Fruit fly (Drosophila melanogaster) whole organism, pupa: ENCODE measurements around the gene NPFR.

Experiments used
- CG10348 ChIP-seq: fragments of 200-800 bp; sonication (Bioruptor generic); IDR thresholded peaks from 2 replicates; pipeline ENCODE4 v1.3.6; 2022; ENCODE audit warnings: missing biosample characterization, missing genetic modification characterization
- CG12605 ChIP-seq: fragments of 200-800 bp; sonication (Bioruptor generic); IDR thresholded peaks from 2 replicates; pipeline ENCODE4 v1.3.6; 2022; ENCODE audit warnings: missing biosample characterization, missing genetic modification characterization
- CG13204 ChIP-seq: fragments of 200-800 bp; sonication (Bioruptor generic); optimal IDR thresholded peaks from 2 replicates; lab custom pipeline; 2018; ENCODE audit warnings: missing biosample characterization, mild to moderate bottlenecking, missing genetic modification characterization, moderate library complexity
- CG14655 ChIP-seq: fragments of 200-800 bp; sonication (Bioruptor generic); optimal IDR thresholded peaks from 3 replicates; lab custom pipeline; 2017; ENCODE audit warnings: mild to moderate bottlenecking, missing biosample characterization, missing genetic modification reagents, missing genetic modification characterization
- CG15710 ChIP-seq: fragments of 200-800 bp; sonication (Bioruptor generic); optimal IDR thresholded peaks from 2 replicates; lab custom pipeline; 2018; ENCODE audit warnings: missing biosample characterization, mild to moderate bottlenecking, missing genetic modification characterization, moderate library complexity
- CG17806 ChIP-seq: fragments of 200-800 bp; sonication (Bioruptor generic); optimal IDR thresholded peaks from 2 replicates; lab custom pipeline; 2018; ENCODE audit warnings: missing biosample characterization, mild to moderate bottlenecking, missing genetic modification characterization, moderate library complexity
- CG34367 ChIP-seq: fragments of 200-800 bp; sonication (Bioruptor generic); optimal IDR thresholded peaks from 2 replicates; lab custom pipeline; 2018; ENCODE audit warnings: missing biosample characterization, mild to moderate bottlenecking, missing genetic modification characterization
- CG4496 ChIP-seq: fragments of 200-800 bp; sonication (Bioruptor generic); IDR thresholded peaks from 3 replicates; pipeline ENCODE4 v1.3.6; 2022; ENCODE audit warnings: missing biosample characterization, missing genetic modification characterization
- CG8159 ChIP-seq: fragments of 200-800 bp; sonication (Bioruptor generic); optimal IDR thresholded peaks from 3 replicates; lab custom pipeline; 2018; ENCODE audit warnings: missing biosample characterization, mild to moderate bottlenecking, missing genetic modification characterization, moderate library complexity
- CG8301 ChIP-seq: fragments of 200-800 bp; sonication (Bioruptor generic); optimal IDR thresholded peaks from 2 replicates; lab custom pipeline; 2018; ENCODE audit warnings: missing biosample characterization, mild to moderate bottlenecking, missing genetic modification characterization
- CG9948 ChIP-seq: fragments of 200-800 bp; sonication (Bioruptor generic); optimal IDR thresholded peaks from 2 replicates; lab custom pipeline; 2018; ENCODE audit warnings: missing biosample characterization, mild to moderate bottlenecking, missing genetic modification characterization, moderate library complexity
- D1 ChIP-seq: fragments of 200-800 bp; sonication (Bioruptor generic); optimal IDR thresholded peaks from 2 replicates; lab custom pipeline; 2018; ENCODE audit warnings: missing biosample characterization, mild to moderate bottlenecking, missing genetic modification characterization, moderate library complexity
- EcR ChIP-seq: fragments of 200-800 bp; sonication (Bioruptor generic); optimal IDR thresholded peaks from 3 replicates; lab custom pipeline; 2019; ENCODE audit warnings: missing biosample characterization, missing genetic modification characterization, mild to moderate bottlenecking, moderate library complexity, missing genetic modification reagents
- Ets98B ChIP-seq: fragments of 200-800 bp; sonication (Bioruptor generic); IDR thresholded peaks from 2 replicates; pipeline ENCODE4 v1.3.6; 2022; ENCODE audit warnings: missing biosample characterization, missing genetic modification characterization
- Pif1A ChIP-seq: fragments of 200-800 bp; sonication (Bioruptor generic); optimal IDR thresholded peaks from 3 replicates; lab custom pipeline; 2016; ENCODE audit warnings: missing biosample characterization, missing genetic modification characterization
- Pif1B ChIP-seq: fragments of 200-800 bp; sonication (Bioruptor generic); optimal IDR thresholded peaks from 3 replicates; lab custom pipeline; 2016; ENCODE audit warnings: missing biosample characterization, missing genetic modification characterization
- Snoo ChIP-seq: fragments of 200-800 bp; sonication (Bioruptor generic); optimal IDR thresholded peaks from 3 replicates; lab custom pipeline; 2017; ENCODE audit warnings: missing biosample characterization, mild to moderate bottlenecking, missing genetic modification characterization, inconsistent platforms
- fd96Ca ChIP-seq: fragments of 200-800 bp; sonication (Bioruptor generic); IDR thresholded peaks from 3 replicates; pipeline ENCODE4 v1.3.6; 2022; ENCODE audit warnings: missing biosample characterization, missing genetic modification characterization
- gl ChIP-seq: fragments of 200-800 bp; sonication (Bioruptor generic); optimal IDR thresholded peaks from 2 replicates; lab custom pipeline; 2018; ENCODE audit warnings: missing biosample characterization, mild to moderate bottlenecking, missing genetic modification characterization
- rn ChIP-seq: fragments of 200-800 bp; sonication (Bioruptor generic); IDR thresholded peaks from 2 replicates; pipeline ENCODE4 v1.3.6; 2022; ENCODE audit warnings: missing biosample characterization, missing genetic modification characterization

NPFR gene

DNA sequence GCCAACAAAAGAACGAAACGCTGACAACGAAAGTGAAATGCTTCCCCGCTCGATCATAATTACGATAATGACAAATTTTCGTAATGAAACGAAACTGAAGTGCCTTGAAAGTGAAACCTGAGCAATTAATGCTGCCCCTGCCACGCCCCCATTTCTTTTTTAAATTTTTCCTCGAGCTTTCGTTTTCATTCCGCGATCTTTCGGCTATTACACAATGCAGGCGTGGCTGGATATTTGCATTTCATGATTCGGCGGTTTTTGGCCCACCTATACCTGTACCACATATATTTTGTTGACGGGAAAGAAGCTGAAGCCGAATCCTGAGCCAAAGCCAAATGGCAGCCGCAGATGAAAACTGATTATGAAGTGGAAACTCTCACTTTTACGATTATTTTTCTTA lies 53.1 kb downstream of the NPFR start:
- TF ChIP-seq Pif1A (GFP tag; lab: Kevin White, UChicago): no peak
- no peak for TF ChIP-seq CG8159
- no peak for TF ChIP-seq CG13204
- no peak for TF ChIP-seq CG4496

DNA sequence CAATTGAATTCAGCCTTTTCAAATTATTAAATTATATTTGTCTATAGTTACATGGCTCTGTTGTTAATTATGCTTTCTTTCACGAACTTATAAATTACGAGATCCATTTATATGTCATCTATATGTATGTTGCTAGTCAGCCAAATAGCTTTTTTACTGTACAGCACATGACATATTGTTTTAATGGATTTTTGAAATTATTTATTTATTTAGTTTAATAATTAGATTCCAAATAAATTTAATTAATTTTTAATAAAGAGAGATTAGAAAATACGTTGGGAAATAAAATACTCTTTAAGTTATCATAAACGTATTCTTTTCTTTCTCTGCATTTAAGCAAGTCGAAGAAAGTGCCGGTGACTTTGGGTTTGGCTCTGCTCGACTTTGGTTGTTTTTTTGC lies 54.2 kb downstream of the NPFR start:
- TF ChIP-seq Pif1A (GFP tag; lab: Kevin White, UChicago) (peak; percentile 10), Snoo (tag; lab: Kevin White, UChicago) (no peak), CG14655 (GFP tag; lab: Kevin White, UChicago) (peak; percentile 23)

DNA sequence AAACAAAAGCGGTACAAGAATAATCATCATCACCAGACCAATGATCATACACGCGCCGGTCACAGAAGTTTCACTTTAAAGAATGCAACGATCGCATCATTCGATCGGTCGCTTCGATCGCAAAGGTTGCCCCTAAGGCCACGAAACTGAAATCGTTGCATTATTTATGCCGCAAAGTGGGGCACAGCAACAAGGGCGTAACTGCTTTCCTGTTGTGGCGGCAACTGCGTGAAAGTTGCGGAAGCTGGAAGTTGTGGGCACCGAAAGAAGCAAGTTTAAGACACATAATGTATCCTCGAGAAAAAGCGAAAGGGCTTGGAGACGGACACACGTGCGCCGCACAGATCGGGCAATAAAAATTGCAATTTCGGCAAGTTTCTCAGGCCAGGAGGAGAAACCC lies 56.9 kb downstream of the NPFR start:
- TF ChIP-seq Snoo (tag; lab: Kevin White, UChicago) (peak; percentile 29), Pif1A (GFP tag; lab: Kevin White, UChicago) (no peak)

DNA sequence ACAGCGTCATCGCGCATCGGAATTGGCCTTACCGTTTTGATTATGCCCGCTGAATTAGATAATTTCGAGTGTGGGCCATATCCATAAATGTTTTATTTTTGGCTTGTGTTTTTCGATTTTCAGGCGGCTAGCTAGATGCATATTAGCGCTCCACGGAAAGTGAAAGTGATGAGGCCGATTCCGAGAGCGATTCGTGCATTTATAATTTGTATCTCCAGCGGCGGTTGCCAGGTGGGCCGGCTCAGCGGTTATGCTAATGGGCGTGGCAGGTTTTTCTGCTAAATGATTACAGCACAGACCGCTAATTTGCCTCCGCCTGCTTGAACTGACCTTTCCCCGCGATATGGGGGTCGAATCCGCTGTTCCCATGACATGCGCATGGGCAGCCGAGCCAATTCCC lies 57.9 kb downstream of the NPFR start:
- TF ChIP-seq CG17806 (tag; lab: Kevin White, UChicago) (no peak), CG8301 (tag; lab: Kevin White, UChicago) (no peak), CG34367 (tag; lab: Kevin White, UChicago) (no peak), CG12605 (GFP tag; lab: Robert Waterston, UW) (no peak), rn (GFP tag; lab: Robert Waterston, UW) (no peak), CG8159 (no peak), CG14655 (GFP tag; lab: Kevin White, UChicago) (no peak), fd96Ca (GFP tag; lab: Robert Waterston, UW) (no peak), D1 (tag; lab: Kevin White, UChicago) (no peak), gl (tag; lab: Kevin White, UChicago) (no peak), CG15710 (no peak), CG4496 (no peak), CG9948 (tag; lab: Kevin White, UChicago) (no peak), CG13204 (no peak), CG10348 (GFP tag; lab: Robert Waterston, UW) (no peak), Pif1B (GFP tag; lab: Kevin White, UChicago) (no peak), EcR (GFP tag; lab: Kevin White, UChicago) (no peak), Ets98B (GFP tag; lab: Robert Waterston, UW) (no peak), Pif1A (GFP tag; lab: Kevin White, UChicago) (no peak), Snoo (tag; lab: Kevin White, UChicago) (no peak)
